Worm (Caenorhabditis elegans): Measurements from ENCODE around the gene ceh-48.
"Not testable (repeated sequence)": the region's sequence is repeated elsewhere in the genome, so short reads cannot be mapped to it uniquely, and the experiment has no call there.

The ceh-48 gene

ce11 chrIV:6817554-6817953 lies 5.6 kb downstream of the ceh-48 start, which contains the start of gene C17H12.5:
Gene C17H12.5, minus strand, starts transcription at chrIV:6817654.
- TF ChIP-seq C34F6.9 (tag; optimal IDR thresholded peaks at IDR 0.05), result no peak

ce11 chrIV:6818369-6818768 lies 6.5 kb downstream of the ceh-48 start, which contains the start of gene C17H12.8:
Gene C17H12.8, plus strand, starts transcription at chrIV:6818703.
- TF ChIP-seq egl-27 (tag; optimal IDR thresholded peaks at IDR 0.05) (no peak), ceh-16 (tag; optimal IDR thresholded peaks at IDR 0.05) (no peak), fos-1 (tag; optimal IDR thresholded peaks at IDR 0.05) (peak; percentile 73), nhr-6 (tag; optimal IDR thresholded peaks at IDR 0.05) (no peak), sma-9 (GFP tag; optimal IDR thresholded peaks at IDR 0.05) (peak; percentile 48), sma-9 (tag; optimal IDR thresholded peaks at IDR 0.05) (no peak), elt-3 (tag; optimal IDR thresholded peaks at IDR 0.05) (no peak), Y55F3AM.14 (GFP tag; optimal IDR thresholded peaks at IDR 0.05) (no peak), ama-1 (optimal IDR thresholded peaks at IDR 0.05) (no peak), gmeb-1 (tag; optimal IDR thresholded peaks at IDR 0.05) (no peak), C34F6.9 (tag; optimal IDR thresholded peaks at IDR 0.05) (no peak)

ce11 chrIV:6821709-6822108 lies 9.8 kb downstream of the ceh-48 start:
- TF ChIP-seq nhr-77 (tag; optimal IDR thresholded peaks at IDR 0.05), result no peak
- no peak for TF ChIP-seq dmd-4 (tag; optimal IDR thresholded peaks at IDR 0.05)
- no peak for TF ChIP-seq skn-1 (tag; optimal IDR thresholded peaks at IDR 0.05)
- no peak for TF ChIP-seq peb-1 (tag; optimal IDR thresholded peaks at IDR 0.05)
- TF ChIP-seq snpc-4 (tag; optimal IDR thresholded peaks at IDR 0.05), result no peak
- no peak for TF ChIP-seq F13H6.1 (tag; optimal IDR thresholded peaks at IDR 0.05)
- no peak for TF ChIP-seq ceh-16 (tag; optimal IDR thresholded peaks at IDR 0.05)
- no peak for TF ChIP-seq fos-1 (tag; optimal IDR thresholded peaks at IDR 0.05)
- no peak for TF ChIP-seq mab-5 (tag; optimal IDR thresholded peaks at IDR 0.05)
- TF ChIP-seq Y55F3AM.14 (GFP tag; optimal IDR thresholded peaks at IDR 0.05), result no peak
- TF ChIP-seq nhr-129 (tag; optimal IDR thresholded peaks at IDR 0.05), result no peak
- TF ChIP-seq ztf-4 (tag; optimal IDR thresholded peaks at IDR 0.05), result no peak
- no peak for TF ChIP-seq nhr-25 (tag; optimal IDR thresholded peaks at IDR 0.05)

- TF ChIP-seq C34F6.9 (tag; optimal IDR thresholded peaks at IDR 0.05) (no peak), alr-1 (tag; optimal IDR thresholded peaks at IDR 0.05) (no peak), unc-39 (tag; optimal IDR thresholded peaks at IDR 0.05) (no peak), aly-2 (tag; optimal IDR thresholded peaks at IDR 0.05) (no peak)
Observed at ce11 chrIV:6822406-6822805, 10.5 kb downstream of the ceh-48 start, which contains the start of gene C17H12.6. Gene C17H12.6, minus strand, starts transcription at chrIV:6822506.

ce11 chrIV:6824622-6825021 lies 12.7 kb downstream of the ceh-48 start, which contains the start of gene H20E11.3:
Gene H20E11.3, plus strand, starts transcription at chrIV:6824816.
- TF ChIP-seq ama-1 (optimal IDR thresholded peaks at IDR 0.05), result no peak
- TF ChIP-seq fos-1 (tag; optimal IDR thresholded peaks at IDR 0.05), result peak; percentile 49
- peak; percentile 85 for TF ChIP-seq skn-1 (tag; optimal IDR thresholded peaks at IDR 0.05)

- not testable (repeated sequence) for TF ChIP-seq ama-1 (optimal IDR thresholded peaks at IDR 0.05); elt-3 (tag; optimal IDR thresholded peaks at IDR 0.05); nhr-10 (tag; optimal IDR thresholded peaks at IDR 0.05)
Observed at ce11 chrIV:6827477-6827876, 15.6 kb downstream of the ceh-48 start, which contains the start of gene H20E11.2. Gene H20E11.2, plus strand, starts transcription at chrIV:6827777.

- TF ChIP-seq nhr-25 (tag; optimal IDR thresholded peaks at IDR 0.05) (no peak), fos-1 (tag; optimal IDR thresholded peaks at IDR 0.05) (peak; percentile 94)
Observed at ce11 chrIV:6829902-6830301, 18.0 kb downstream of the ceh-48 start, which contains the start of gene H20E11.1. Gene H20E11.1, plus strand, starts transcription at chrIV:6830145.

- no peak for TF ChIP-seq nhr-23 (tag; optimal IDR thresholded peaks at IDR 0.05)
- no peak for TF ChIP-seq nhr-10 (tag; optimal IDR thresholded peaks at IDR 0.05)
- no peak for TF ChIP-seq nhr-6 (tag; optimal IDR thresholded peaks at IDR 0.05)
- no peak for TF ChIP-seq unc-55 (GFP tag; optimal IDR thresholded peaks at IDR 0.05)
- no peak for TF ChIP-seq elt-3 (tag; optimal IDR thresholded peaks at IDR 0.05)
Observed at ce11 chrIV:6832194-6832593, 20.3 kb downstream of the ceh-48 start.
